Fruit fly (Drosophila melanogaster) whole organism, pupa: ENCODE measurements around the gene CG3345.

Experiments used
- CG32121 ChIP-seq: fragments of 200-800 bp; sonication (Bioruptor generic); IDR thresholded peaks from 2 replicates; pipeline ENCODE4 v1.3.6; 2022; ENCODE audit warnings: missing biosample characterization, missing genetic modification characterization
- CG8159 ChIP-seq: fragments of 200-800 bp; sonication (Bioruptor generic); optimal IDR thresholded peaks from 3 replicates; lab custom pipeline; 2018; ENCODE audit warnings: missing biosample characterization, mild to moderate bottlenecking, missing genetic modification characterization, moderate library complexity
- CG9948 ChIP-seq: fragments of 200-800 bp; sonication (Bioruptor generic); optimal IDR thresholded peaks from 2 replicates; lab custom pipeline; 2018; ENCODE audit warnings: missing biosample characterization, mild to moderate bottlenecking, missing genetic modification characterization, moderate library complexity
- D1 ChIP-seq: fragments of 200-800 bp; sonication (Bioruptor generic); optimal IDR thresholded peaks from 2 replicates; lab custom pipeline; 2018; ENCODE audit warnings: missing biosample characterization, mild to moderate bottlenecking, missing genetic modification characterization, moderate library complexity
- Pif1B ChIP-seq: fragments of 200-800 bp; sonication (Bioruptor generic); optimal IDR thresholded peaks from 3 replicates; lab custom pipeline; 2016; ENCODE audit warnings: missing biosample characterization, missing genetic modification characterization
- Snoo ChIP-seq: fragments of 200-800 bp; sonication (Bioruptor generic); optimal IDR thresholded peaks from 3 replicates; lab custom pipeline; 2017; ENCODE audit warnings: missing biosample characterization, mild to moderate bottlenecking, missing genetic modification characterization, inconsistent platforms
- fd96Ca ChIP-seq: fragments of 200-800 bp; sonication (Bioruptor generic); IDR thresholded peaks from 3 replicates; pipeline ENCODE4 v1.3.6; 2022; ENCODE audit warnings: missing biosample characterization, missing genetic modification characterization
- gl ChIP-seq: fragments of 200-800 bp; sonication (Bioruptor generic); optimal IDR thresholded peaks from 2 replicates; lab custom pipeline; 2018; ENCODE audit warnings: missing biosample characterization, mild to moderate bottlenecking, missing genetic modification characterization

DNA sequence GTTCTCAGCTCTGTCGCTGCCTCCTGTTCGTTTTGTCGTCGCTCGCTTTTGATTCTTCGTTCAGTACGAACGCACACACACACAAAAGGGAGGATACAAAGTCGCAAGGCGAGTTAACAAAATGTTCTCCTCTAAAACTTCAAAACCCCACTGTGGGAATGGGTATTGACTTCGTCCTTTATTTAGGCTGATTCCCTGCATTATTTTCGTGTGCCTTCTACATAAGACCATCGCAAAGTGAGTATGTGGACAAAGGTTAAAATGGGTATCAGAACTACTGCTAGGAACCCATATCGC lies 43.6 kb upstream of the CG3345 start:
- no peak for TF ChIP-seq Pif1B (GFP tag; lab: Kevin White, UChicago)
- TF ChIP-seq CG9948, result no peak
- no peak for TF ChIP-seq CG32121
- no peak for TF ChIP-seq Snoo
- no peak for TF ChIP-seq CG8159
- TF ChIP-seq fd96Ca (GFP tag; lab: Robert Waterston, UW), result no peak
- TF ChIP-seq D1, result no peak
- no peak for TF ChIP-seq gl (tag; lab: Kevin White, UChicago)
